Worm (Caenorhabditis elegans) whole organism, mixed stage, embryonic: Measurements from ENCODE around the gene C07E3.4.
A peak's percentile ranks its signal among the peaks of the same experiment; 100 is the strongest.

Experiments
- M03D4.4 ChIP-seq: sonication (generic microtip); optimal IDR thresholded peaks from 2 replicates; lab custom pipeline; 2017; ENCODE audit warnings: mild to moderate bottlenecking, missing genetic modification characterization, missing compliant biosample characterization
- bed-3 ChIP-seq: fragments of 200-800 bp; sonication (Bioruptor generic); optimal IDR thresholded peaks from 3 replicates; lab custom pipeline; 2018; ENCODE audit warnings: mild to moderate bottlenecking, missing genetic modification characterization, moderate library complexity, missing compliant biosample characterization
- ceh-39 ChIP-seq: fragments of 150-350 bp; optimal IDR thresholded peaks from 2 replicates; lab custom pipeline; 2014; ENCODE audit warnings: missing biosample characterization, missing genetic modification characterization
- ceh-43 ChIP-seq: fragments of 200-800 bp; sonication (Bioruptor generic); optimal IDR thresholded peaks from 2 replicates; lab custom pipeline; 2018; ENCODE audit warnings: mild to moderate bottlenecking, missing genetic modification characterization, moderate library complexity, missing compliant biosample characterization
- ceh-83 ChIP-seq: fragments of 200-800 bp; sonication (Bioruptor generic); optimal IDR thresholded peaks from 2 replicates; lab custom pipeline; 2018; ENCODE audit warnings: mild to moderate bottlenecking, missing genetic modification characterization, missing compliant biosample characterization
- ces-1 ChIP-seq: fragments of 150-350 bp; optimal IDR thresholded peaks from 2 replicates; lab custom pipeline; 2014; ENCODE audit warnings: missing biosample characterization, missing genetic modification reagents, missing genetic modification characterization
- elt-1 ChIP-seq: sonication (generic microtip); optimal IDR thresholded peaks from 2 replicates; lab custom pipeline; 2017; ENCODE audit warnings: missing genetic modification characterization, mild to moderate bottlenecking, missing compliant biosample characterization, antibody characterized with exemption, moderate library complexity, borderline replicate concordance; ENCODE audit not compliant: insufficient read depth
- elt-3 ChIP-seq: fragments of 150-350 bp; optimal IDR thresholded peaks from 2 replicates; lab custom pipeline; 2014; ENCODE audit warnings: missing biosample characterization, missing genetic modification characterization
- flh-1 ChIP-seq: fragments of 200-800 bp; sonication (Bioruptor generic); optimal IDR thresholded peaks from 2 replicates; lab custom pipeline; 2018; ENCODE audit warnings: mild to moderate bottlenecking, missing genetic modification characterization, moderate library complexity, missing compliant biosample characterization
- ham-2 ChIP-seq: fragments of 200-800 bp; sonication (Bioruptor generic); optimal IDR thresholded peaks from 2 replicates; lab custom pipeline; 2018; ENCODE audit warnings: mild to moderate bottlenecking, missing genetic modification characterization, missing compliant biosample characterization
- hlh-1 ChIP-seq: fragments of 150-350 bp; optimal IDR thresholded peaks from 2 replicates; lab custom pipeline; 2014; ENCODE audit warnings: missing biosample characterization, missing genetic modification reagents, missing genetic modification characterization
- lin-13 ChIP-seq: fragments of 150-350 bp; optimal IDR thresholded peaks from 2 replicates; lab custom pipeline; 2014; ENCODE audit warnings: missing biosample characterization, missing genetic modification characterization
- lin-32 ChIP-seq: fragments of 200-800 bp; sonication (Bioruptor generic); optimal IDR thresholded peaks from 2 replicates; lab custom pipeline; 2018; ENCODE audit warnings: mild to moderate bottlenecking, missing genetic modification characterization, missing compliant biosample characterization
- lsy-2 ChIP-seq: fragments of 150-350 bp; optimal IDR thresholded peaks from 2 replicates; lab custom pipeline; 2014; ENCODE audit warnings: missing biosample characterization, missing genetic modification characterization
- mab-5 ChIP-seq: fragments of 150-350 bp; optimal IDR thresholded peaks from 2 replicates; lab custom pipeline; 2014; ENCODE audit warnings: missing biosample characterization, missing genetic modification characterization
- mls-2 ChIP-seq: sonication (generic microtip); optimal IDR thresholded peaks from 2 replicates; lab custom pipeline; 2016; ENCODE audit warnings: mild to moderate bottlenecking, missing genetic modification characterization, moderate library complexity, missing compliant biosample characterization
- nhr-12 ChIP-seq: fragments of 150-350 bp; optimal IDR thresholded peaks from 2 replicates; lab custom pipeline; 2014; ENCODE audit warnings: missing biosample characterization, missing genetic modification characterization
- nhr-2 ChIP-seq: fragments of 150-350 bp; optimal IDR thresholded peaks from 2 replicates; lab custom pipeline; 2014; ENCODE audit warnings: missing biosample characterization, missing genetic modification characterization
- nhr-237 ChIP-seq: fragments of 150-350 bp; optimal IDR thresholded peaks from 2 replicates; lab custom pipeline; 2014; ENCODE audit warnings: missing biosample characterization, missing genetic modification characterization
- nhr-28 ChIP-seq: fragments of 150-350 bp; optimal IDR thresholded peaks from 2 replicates; lab custom pipeline; 2014; ENCODE audit warnings: missing biosample characterization, missing genetic modification characterization
- nhr-76 ChIP-seq: sonication (generic microtip); optimal IDR thresholded peaks from 2 replicates; lab custom pipeline; 2017; ENCODE audit warnings: missing biosample characterization, missing genetic modification characterization
- pha-4 ChIP-seq: fragments of 150-350 bp; optimal IDR thresholded peaks from 2 replicates; lab custom pipeline; 2018; ENCODE audit warnings: missing biosample characterization, missing genetic modification reagents, missing genetic modification characterization
- sem-2 ChIP-seq: fragments of 200-800 bp; sonication (Bioruptor generic); optimal IDR thresholded peaks from 2 replicates; lab custom pipeline; 2018; ENCODE audit warnings: mild to moderate bottlenecking, missing genetic modification characterization, missing compliant biosample characterization
- snpc-4 ChIP-seq: fragments of 150-350 bp; optimal IDR thresholded peaks from 2 replicates; lab custom pipeline; 2014; ENCODE audit warnings: missing biosample characterization, missing genetic modification characterization
- unc-120 ChIP-seq: sonication (generic microtip); optimal IDR thresholded peaks from 2 replicates; lab custom pipeline; 2017; ENCODE audit warnings: missing genetic modification characterization, missing compliant biosample characterization; ENCODE audit not compliant: poor library complexity, severe bottlenecking
- unc-39 ChIP-seq: fragments of 150-350 bp; optimal IDR thresholded peaks from 2 replicates; lab custom pipeline; 2014; ENCODE audit warnings: missing biosample characterization, missing genetic modification characterization
- unc-62 ChIP-seq: fragments of 150-350 bp; optimal IDR thresholded peaks from 2 replicates; lab custom pipeline; 2014; ENCODE audit warnings: missing biosample characterization, missing genetic modification reagents, missing genetic modification characterization
- zip-8 ChIP-seq: fragments of 150-350 bp; optimal IDR thresholded peaks from 2 replicates; lab custom pipeline; 2014; ENCODE audit warnings: missing biosample characterization, missing genetic modification characterization
- ztf-11 ChIP-seq: fragments of 150-350 bp; optimal IDR thresholded peaks from 2 replicates; lab custom pipeline; 2014; ENCODE audit warnings: missing biosample characterization, missing genetic modification characterization

C07E3.4 gene

ce11 chrII:10349915-10350314 lies 10.7 kb upstream of the C07E3.4 start, which contains the start of gene stip-1:
stip-1 (minus strand) TSS chrII:10350012.
- no peak for TF ChIP-seq nhr-12
- no peak for TF ChIP-seq ces-1 (GFP tag; lab: Kevin White, UChicago)
- no peak for TF ChIP-seq elt-3
- no peak for TF ChIP-seq ceh-39 (tag; lab: Kevin White, UChicago)
- TF ChIP-seq lsy-2 (tag; lab: Kevin White, UChicago), result no peak
- no peak for TF ChIP-seq nhr-2 (tag; lab: Kevin White, UChicago)
- no peak for TF ChIP-seq mab-5 (tag; lab: Kevin White, UChicago)
- TF ChIP-seq, all 35 proteins: peak for 0

ce11 chrII:10350487-10350886 lies 10.1 kb upstream of the C07E3.4 start, which contains the start of gene C07E3.9:
C07E3.9 (plus strand) TSS chrII:10350756.
- TF ChIP-seq ces-1 (GFP tag; lab: Kevin White, UChicago) (peak; percentile 87), zip-8 (no peak), mls-2 (tag; lab: Kevin White, UChicago) (no peak), nhr-237 (tag; lab: Kevin White, UChicago) (peak; percentile 40), pha-4 (tag; lab: Kevin White, UChicago) (no peak), lsy-2 (tag; lab: Kevin White, UChicago) (peak; percentile 56)

DNA sequence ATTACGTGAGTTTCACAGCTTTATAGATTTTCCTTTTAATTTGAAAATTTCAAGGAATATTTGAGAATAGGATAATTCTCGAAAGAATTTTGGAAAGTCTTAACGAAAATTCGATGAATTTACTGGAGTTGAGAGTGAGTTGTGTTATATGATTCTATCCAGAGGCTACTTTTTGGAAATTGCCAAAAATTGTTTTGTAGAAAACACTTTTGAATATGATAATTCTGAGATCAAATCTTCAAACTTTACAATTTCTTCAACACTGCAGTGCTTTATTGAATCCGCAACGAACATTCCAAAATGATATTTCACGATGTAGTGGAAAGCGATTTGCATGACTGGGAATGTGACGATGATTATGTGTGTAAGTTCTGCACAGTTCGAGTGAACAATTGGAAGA lies 8.6 kb upstream of the C07E3.4 start, which contains the start of gene C07E3.8:
C07E3.8 (plus strand) TSS at position 301 of the 400 bp plus-strand sequence.
- TF ChIP-seq unc-39 (tag; lab: Kevin White, UChicago), result no peak
- TF ChIP-seq ceh-83 (GFP tag; lab: Kevin White, UChicago), result no peak
- TF ChIP-seq nhr-76 (tag; lab: Kevin White, UChicago), result no peak
- TF ChIP-seq lsy-2 (tag; lab: Kevin White, UChicago), result no peak
- TF ChIP-seq unc-120, result no peak
- no peak for TF ChIP-seq ceh-39 (tag; lab: Kevin White, UChicago)
- no peak for TF ChIP-seq snpc-4 (tag; lab: Kevin White, UChicago)
- TF ChIP-seq lin-13 (tag; lab: Kevin White, UChicago), result no peak
- no peak for TF ChIP-seq ztf-11 (tag; lab: Kevin White, UChicago)
- no peak for TF ChIP-seq flh-1 (GFP tag; lab: Kevin White, UChicago)
- no peak for TF ChIP-seq mls-2 (tag; lab: Kevin White, UChicago)
- no peak for TF ChIP-seq pha-4 (tag; lab: Kevin White, UChicago)
- no peak for TF ChIP-seq unc-62 (GFP tag; lab: Kevin White, UChicago)
- no peak for TF ChIP-seq ces-1 (GFP tag; lab: Kevin White, UChicago)
- no peak for TF ChIP-seq ham-2 (GFP tag; lab: Kevin White, UChicago)
- no peak for TF ChIP-seq nhr-28 (tag; lab: Kevin White, UChicago)
- no peak for TF ChIP-seq M03D4.4 (tag; lab: Kevin White, UChicago)

ce11 chrII:10357468-10358007 lies 3.0 kb upstream of the C07E3.4 start, which contains the start of gene C07E3.3:
C07E3.3 (minus strand) TSS chrII:10357518.
- TF ChIP-seq ces-1 (GFP tag; lab: Kevin White, UChicago), result no peak
- no peak for TF ChIP-seq ceh-43 (GFP tag; lab: Kevin White, UChicago)
- TF ChIP-seq bed-3 (GFP tag; lab: Kevin White, UChicago), result no peak
- no peak for TF ChIP-seq ceh-39 (tag; lab: Kevin White, UChicago)
- TF ChIP-seq elt-1 (tag; lab: Kevin White, UChicago), result no peak
- no peak for TF ChIP-seq unc-62 (GFP tag; lab: Kevin White, UChicago)
- TF ChIP-seq lin-32 (GFP tag; lab: Kevin White, UChicago), result no peak
- TF ChIP-seq hlh-1 (tag; lab: Kevin White, UChicago), result no peak
- TF ChIP-seq snpc-4 (tag; lab: Kevin White, UChicago), result no peak
- TF ChIP-seq, all 35 proteins: peak for 0

ce11 chrII:10367202-10367601 lies 6.6 kb downstream of the C07E3.4 start, which contains the start of gene ceh-57:
ceh-57 (minus strand) TSS chrII:10367296.
- TF ChIP-seq ham-2 (GFP tag; lab: Kevin White, UChicago) (no peak), nhr-237 (tag; lab: Kevin White, UChicago) (no peak)

ce11 chrII:10369547-10370028 lies 9.0 kb downstream of the C07E3.4 start, which contains the start of gene ceh-58:
ceh-58 (minus strand) TSS chrII:10369597.
- TF ChIP-seq ceh-43 (GFP tag; lab: Kevin White, UChicago) (peak; percentile 53), sem-2 (GFP tag; lab: Kevin White, UChicago) (no peak), mls-2 (tag; lab: Kevin White, UChicago) (no peak), nhr-28 (tag; lab: Kevin White, UChicago) (no peak), ces-1 (GFP tag; lab: Kevin White, UChicago) (peak; percentile 98), elt-1 (tag; lab: Kevin White, UChicago) (no peak), ham-2 (GFP tag; lab: Kevin White, UChicago) (no peak), bed-3 (GFP tag; lab: Kevin White, UChicago) (no peak)
